Worm (Caenorhabditis elegans): ENCODE measurements around the gene F59C12.3.

The F59C12.3 gene

ce11 chrX:16602457-16602856, 6.9 kb downstream of the F59C12.3 start, which contains the start of gene F59C12.4:
Gene F59C12.4 (minus strand): TSS chrX:16602622.
- TF ChIP-seq tbx-37 (GFP tag; conservative IDR thresholded peaks at IDR 0.05) (no peak), ets-7 (tag; optimal IDR thresholded peaks at IDR 0.05) (no peak), F13C5.2 (tag; optimal IDR thresholded peaks at IDR 0.05) (peak; percentile 75), hmg-4 (GFP tag; optimal IDR thresholded peaks at IDR 0.05) (peak; percentile 89), pes-1 (GFP tag; IDR thresholded peaks at IDR 0.05) (peak; percentile 83), scrt-1 (GFP tag; IDR thresholded peaks at IDR 0.05) (peak; percentile 77), ama-1 (optimal IDR thresholded peaks at IDR 0.05) (no peak), tra-4 (tag; optimal IDR thresholded peaks at IDR 0.05) (peak; percentile 9), hnd-1 (tag; optimal IDR thresholded peaks at IDR 0.05) (peak; percentile 45), aly-1 (tag; optimal IDR thresholded peaks at IDR 0.05) (peak; percentile 74), ceh-36 (tag; optimal IDR thresholded peaks at IDR 0.05) (peak; percentile 62), hmbx-1 (tag; optimal IDR thresholded peaks at IDR 0.05) (peak; percentile 15), sea-1 (GFP tag; conservative IDR thresholded peaks at IDR 0.05) (peak; percentile 47; the same call in 1 of the 2 replicates), ceh-13 (GFP tag; optimal IDR thresholded peaks at IDR 0.05) (peak; percentile 43), B0310.2 (tag; optimal IDR thresholded peaks at IDR 0.05) (no peak), tbx-11 (GFP tag; IDR thresholded peaks at IDR 0.05) (peak; percentile 70; the same call in 1 of the 2 replicates), flt-1 (GFP tag; IDR thresholded peaks at IDR 0.05) (peak; percentile 53)

- TF ChIP-seq ama-1 (optimal IDR thresholded peaks at IDR 0.05) (no peak), ets-7 (tag; optimal IDR thresholded peaks at IDR 0.05) (no peak), tra-4 (tag; optimal IDR thresholded peaks at IDR 0.05) (no peak), hmbx-1 (tag; optimal IDR thresholded peaks at IDR 0.05) (no peak)
Observed at ce11 chrX:16597791-16598190, 11.5 kb downstream of the F59C12.3 start.

- no peak for TF ChIP-seq sea-1 (GFP tag; conservative IDR thresholded peaks at IDR 0.05)
- TF ChIP-seq F13C5.2 (tag; optimal IDR thresholded peaks at IDR 0.05), result no peak
- no peak for TF ChIP-seq ets-7 (tag; optimal IDR thresholded peaks at IDR 0.05)
- no peak for TF ChIP-seq hnd-1 (tag; optimal IDR thresholded peaks at IDR 0.05)
- no peak for TF ChIP-seq ceh-13 (GFP tag; optimal IDR thresholded peaks at IDR 0.05)
- TF ChIP-seq tbx-37 (GFP tag; conservative IDR thresholded peaks at IDR 0.05), result no peak
- TF ChIP-seq ceh-36 (tag; optimal IDR thresholded peaks at IDR 0.05), result no peak
- TF ChIP-seq hmg-4 (GFP tag; optimal IDR thresholded peaks at IDR 0.05), result no peak
- TF ChIP-seq ama-1 (optimal IDR thresholded peaks at IDR 0.05), result no peak
- TF ChIP-seq flt-1 (GFP tag; IDR thresholded peaks at IDR 0.05), result no peak
- no peak for TF ChIP-seq hmbx-1 (tag; optimal IDR thresholded peaks at IDR 0.05)
- TF ChIP-seq pes-1 (GFP tag; IDR thresholded peaks at IDR 0.05), result no peak
- TF ChIP-seq aly-1 (tag; optimal IDR thresholded peaks at IDR 0.05), result no peak
- no peak for TF ChIP-seq tbx-11 (GFP tag; IDR thresholded peaks at IDR 0.05)
- no peak for TF ChIP-seq B0310.2 (tag; optimal IDR thresholded peaks at IDR 0.05)
- TF ChIP-seq scrt-1 (GFP tag; IDR thresholded peaks at IDR 0.05), result no peak
- TF ChIP-seq tra-4 (tag; optimal IDR thresholded peaks at IDR 0.05), result no peak
Observed at ce11 chrX:16596972-16597371, 12.4 kb downstream of the F59C12.3 start.

ce11 chrX:16595522-16596282, 13.6 kb downstream of the F59C12.3 start:
- TF ChIP-seq ama-1 (optimal IDR thresholded peaks at IDR 0.05) (no peak), flt-1 (GFP tag; IDR thresholded peaks at IDR 0.05) (no peak), scrt-1 (GFP tag; IDR thresholded peaks at IDR 0.05) (no peak), tbx-37 (GFP tag; conservative IDR thresholded peaks at IDR 0.05) (no peak), hmg-4 (GFP tag; optimal IDR thresholded peaks at IDR 0.05) (no peak), ceh-13 (GFP tag; optimal IDR thresholded peaks at IDR 0.05) (no peak)

ce11 chrX:16594931-16595330, 14.4 kb downstream of the F59C12.3 start, which contains the start of gene cdh-9:
Gene cdh-9 (plus strand): TSS chrX:16595231.
- TF ChIP-seq F13C5.2 (tag; optimal IDR thresholded peaks at IDR 0.05), result no peak
- no peak for TF ChIP-seq sea-1 (GFP tag; conservative IDR thresholded peaks at IDR 0.05)
- no peak for TF ChIP-seq tbx-37 (GFP tag; conservative IDR thresholded peaks at IDR 0.05)

- TF ChIP-seq flt-1 (GFP tag; IDR thresholded peaks at IDR 0.05) (no peak), tbx-37 (GFP tag; conservative IDR thresholded peaks at IDR 0.05) (no peak), B0310.2 (tag; optimal IDR thresholded peaks at IDR 0.05) (no peak), pes-1 (GFP tag; IDR thresholded peaks at IDR 0.05) (no peak), F13C5.2 (tag; optimal IDR thresholded peaks at IDR 0.05) (no peak)
Observed at ce11 chrX:16591533-16591932, 17.8 kb downstream of the F59C12.3 start.

- peak; percentile 35 for TF ChIP-seq hmbx-1 (tag; optimal IDR thresholded peaks at IDR 0.05)
- TF ChIP-seq ets-7 (tag; optimal IDR thresholded peaks at IDR 0.05), result no peak
- peak; percentile 79 for TF ChIP-seq flt-1 (GFP tag; IDR thresholded peaks at IDR 0.05)
- peak; percentile 87 for TF ChIP-seq F13C5.2 (tag; optimal IDR thresholded peaks at IDR 0.05)
- TF ChIP-seq ama-1 (optimal IDR thresholded peaks at IDR 0.05), result no peak
- peak; percentile 43 for TF ChIP-seq ceh-36 (tag; optimal IDR thresholded peaks at IDR 0.05)
- peak; percentile 78 for TF ChIP-seq tbx-37 (GFP tag; conservative IDR thresholded peaks at IDR 0.05)
- TF ChIP-seq aly-1 (tag; optimal IDR thresholded peaks at IDR 0.05), result peak; percentile 50
- TF ChIP-seq sea-1 (GFP tag; conservative IDR thresholded peaks at IDR 0.05), result peak; percentile 83
- peak; percentile 83 for TF ChIP-seq hmg-4 (GFP tag; optimal IDR thresholded peaks at IDR 0.05)
- peak; percentile 71 for TF ChIP-seq ceh-13 (GFP tag; optimal IDR thresholded peaks at IDR 0.05)
- TF ChIP-seq scrt-1 (GFP tag; IDR thresholded peaks at IDR 0.05), result peak; percentile 82
- TF ChIP-seq pes-1 (GFP tag; IDR thresholded peaks at IDR 0.05), result peak; percentile 89
- peak; percentile 81 for TF ChIP-seq tbx-11 (GFP tag; IDR thresholded peaks at IDR 0.05)
- peak; percentile 59 for TF ChIP-seq hnd-1 (tag; optimal IDR thresholded peaks at IDR 0.05)
- TF ChIP-seq tra-4 (tag; optimal IDR thresholded peaks at IDR 0.05), result peak; percentile 53
- TF ChIP-seq B0310.2 (tag; optimal IDR thresholded peaks at IDR 0.05), result peak; percentile 69
Observed at ce11 chrX:16590803-16591202, 18.5 kb downstream of the F59C12.3 start.

Data from whole organism, early embryonic.